Worm (Caenorhabditis elegans): ENCODE measurements around the gene fbxa-72.

DNA sequence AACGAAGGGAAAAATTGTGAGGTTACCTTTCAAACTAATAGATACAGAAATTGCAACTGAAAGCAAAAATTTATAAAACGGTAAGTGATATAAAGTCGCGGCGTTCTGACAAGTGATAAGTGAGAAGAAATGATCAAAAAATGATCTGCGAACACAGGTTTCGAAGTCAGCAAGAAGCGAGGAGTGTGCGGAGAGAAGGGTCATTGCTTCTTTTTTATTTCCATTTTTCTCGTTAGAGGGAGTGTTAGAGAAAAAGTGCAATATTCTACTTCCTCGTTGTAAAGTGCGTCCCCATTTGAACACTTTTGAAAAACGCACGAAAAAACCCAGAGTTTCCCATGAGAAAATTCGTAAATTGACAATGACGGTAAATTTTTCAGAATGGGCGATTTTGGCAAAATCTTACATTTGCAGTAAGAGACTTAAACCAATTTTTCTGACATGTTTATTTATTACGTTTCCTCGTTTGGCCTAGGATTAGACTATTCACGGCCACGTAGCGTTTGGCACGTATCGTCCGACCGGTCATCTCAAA is at the start of gene fbxa-72, which contains the start of gene srx-21:
- TF ChIP-seq K02D7.2 (tag; optimal IDR thresholded peaks at IDR 0.05) (no peak), ceh-9 (tag; optimal IDR thresholded peaks at IDR 0.05) (no peak), ref-2 (tag; optimal IDR thresholded peaks at IDR 0.05) (no peak), nhr-11 (tag; optimal IDR thresholded peaks at IDR 0.05) (no peak), K09A11.1 (tag; optimal IDR thresholded peaks at IDR 0.05; ENCODE audit: insufficient read depth) (no peak), nfya-1 (tag; optimal IDR thresholded peaks at IDR 0.05) (no peak), dmd-4 (tag; optimal IDR thresholded peaks at IDR 0.05; ENCODE audit: borderline replicate concordance) (no peak), ceh-24 (tag; optimal IDR thresholded peaks at IDR 0.05) (no peak), odd-2 (tag; optimal IDR thresholded peaks at IDR 0.05) (no peak), unc-86 (tag; optimal IDR thresholded peaks at IDR 0.05) (no peak), unc-42 (tag; optimal IDR thresholded peaks at IDR 0.05) (no peak), mec-3 (tag; optimal IDR thresholded peaks at IDR 0.05; ENCODE audit: borderline replicate concordance) (no peak)

Measured in whole organism, late embryonic.